Fruit fly (Drosophila melanogaster): ENCODE measurements around the gene CG14314.

DNA sequence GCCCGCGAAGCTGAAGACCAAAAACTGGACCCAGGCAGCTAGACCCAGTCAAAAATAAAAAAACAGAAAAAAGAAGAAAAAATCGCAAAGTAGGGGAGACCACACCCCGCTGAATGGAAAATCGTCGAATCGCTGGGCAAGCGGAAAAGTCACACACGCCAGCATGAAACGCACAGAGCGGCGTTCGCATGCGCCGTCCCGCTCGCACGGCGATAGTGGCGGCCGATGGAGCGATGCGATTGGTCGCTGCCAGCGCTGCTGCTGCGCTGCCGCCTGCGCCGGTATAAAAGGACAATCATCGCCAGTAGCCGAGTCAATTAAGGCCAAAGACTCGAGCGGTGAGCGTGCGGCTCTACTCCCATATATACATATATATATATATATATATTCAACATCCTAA, 19.9 kb downstream of the CG14314 start, which contains the start of gene repo:
- TF ChIP-seq Sin3A (optimal IDR thresholded peaks at IDR 0.05) (no peak), Myc (optimal IDR thresholded peaks at IDR 0.05) (no peak)
